Worm (Caenorhabditis elegans) whole organism, L1 larva: ENCODE data around the gene T13F3.8.

ENCODE experiments used
- C16A3.4 ChIP-seq: fragments of 150-350 bp; optimal IDR thresholded peaks from 2 replicates; lab custom pipeline; 2014; ENCODE audit warnings: missing biosample characterization, missing genetic modification characterization
- C34B4.2 ChIP-seq: sonication (generic microtip); optimal IDR thresholded peaks from 2 replicates; lab custom pipeline; 2017; ENCODE audit warnings: mild to moderate bottlenecking, missing genetic modification characterization, missing compliant biosample characterization
- aha-1 ChIP-seq: fragments of 150-350 bp; optimal IDR thresholded peaks from 2 replicates; lab custom pipeline; 2014; ENCODE audit warnings: missing biosample characterization, missing genetic modification characterization
- aly-2 ChIP-seq: fragments of 150-350 bp; optimal IDR thresholded peaks from 2 replicates; lab custom pipeline; 2014; ENCODE audit warnings: missing biosample characterization, missing genetic modification characterization
- ama-1 ChIP-seq: fragments of 150-350 bp; optimal IDR thresholded peaks from 2 replicates; lab custom pipeline; 2014
- ceh-63 ChIP-seq: fragments of 200-800 bp; sonication (Bioruptor generic); optimal IDR thresholded peaks from 2 replicates; lab custom pipeline; 2018; ENCODE audit warnings: mild to moderate bottlenecking, missing genetic modification characterization, missing compliant biosample characterization
- ceh-88 ChIP-seq: fragments of 200-800 bp; sonication (Bioruptor generic); IDR thresholded peaks from 2 replicates; pipeline ENCODE4 v1.3.6; 2022; ENCODE audit warnings: missing genetic modification characterization, missing compliant biosample characterization
- ces-1 ChIP-seq: fragments of 150-350 bp; optimal IDR thresholded peaks from 2 replicates; lab custom pipeline; 2014; ENCODE audit warnings: missing biosample characterization, missing genetic modification reagents, missing genetic modification characterization
- dpl-1 ChIP-seq, 3 experiments: fragments of 150-350 bp in 2 of 3; sonication (generic microtip) in 1 of 3; optimal IDR thresholded peaks; 2 replicates each; lab custom pipeline; 2014 to 2017; ENCODE audit warnings: missing biosample characterization in 3 of 3, missing genetic modification characterization in 3 of 3, missing genetic modification reagents in 3 of 3
- egl-13 ChIP-seq: sonication (generic microtip); optimal IDR thresholded peaks from 2 replicates; lab custom pipeline; 2016; ENCODE audit warnings: missing genotype, missing genetic modification reagents, missing genetic modification characterization, missing compliant biosample characterization
- egl-27 ChIP-seq, 2 experiments: fragments of 150-350 bp in 1 of 2; sonication (generic microtip); optimal IDR thresholded peaks; 3 replicates each; lab custom pipeline; 2017 to 2018; ENCODE audit warnings: missing biosample characterization in 2 of 2, missing genetic modification characterization in 2 of 2, missing genetic modification reagents in 2 of 2
- elt-2 ChIP-seq: sonication (generic microtip); optimal IDR thresholded peaks from 2 replicates; lab custom pipeline; 2016; ENCODE audit warnings: missing genetic modification characterization, mild to moderate bottlenecking, inconsistent platforms, missing compliant biosample characterization, missing genetic modification reagents
- elt-3 ChIP-seq, 6 experiments: fragments of 150-350 bp in 1 of 6; sonication (generic microtip); optimal IDR thresholded peaks; 2 replicates each; lab custom pipeline; 2017 to 2018; ENCODE audit warnings: missing biosample characterization in 6 of 6, missing genetic modification characterization in 6 of 6, inconsistent platforms in 1 of 6
- ets-5 ChIP-seq: fragments of 200-800 bp; sonication (Bioruptor generic); IDR thresholded peaks from 2 replicates; pipeline ENCODE4 v1.3.6; 2022; ENCODE audit warnings: missing genetic modification characterization, missing compliant biosample characterization
- fkh-10 ChIP-seq: sonication (generic microtip); optimal IDR thresholded peaks from 2 replicates; lab custom pipeline; 2017; ENCODE audit warnings: missing biosample characterization, missing genetic modification reagents, missing genetic modification characterization
- fkh-4 ChIP-seq: sonication (generic microtip); optimal IDR thresholded peaks from 2 replicates; lab custom pipeline; 2016; ENCODE audit warnings: missing compliant biosample characterization, missing genetic modification characterization, borderline replicate concordance
- hlh-4 ChIP-seq: sonication (generic microtip); optimal IDR thresholded peaks from 2 replicates; lab custom pipeline; 2016; ENCODE audit warnings: mild to moderate bottlenecking, missing genetic modification characterization, missing compliant biosample characterization
- irx-1 ChIP-seq: sonication (generic microtip); optimal IDR thresholded peaks from 2 replicates; lab custom pipeline; 2016; ENCODE audit warnings: missing genetic modification characterization, missing compliant biosample characterization
- jun-1 ChIP-seq: fragments of 150-350 bp; optimal IDR thresholded peaks from 2 replicates; lab custom pipeline; 2014; ENCODE audit warnings: missing biosample characterization, missing genetic modification reagents, missing genetic modification characterization
- lin-13 ChIP-seq: fragments of 150-350 bp; optimal IDR thresholded peaks from 2 replicates; lab custom pipeline; 2014; ENCODE audit warnings: missing biosample characterization, missing genetic modification reagents, missing genetic modification characterization
- lir-3 ChIP-seq: sonication (generic microtip); optimal IDR thresholded peaks from 2 replicates; lab custom pipeline; 2016; ENCODE audit warnings: mild to moderate bottlenecking, missing genetic modification characterization, moderate library complexity, missing compliant biosample characterization; ENCODE audit not compliant: poor library complexity
- mdl-1 ChIP-seq, 2 experiments: fragments of 150-350 bp; optimal IDR thresholded peaks; 2 replicates each; lab custom pipeline; 2014 to 2017; ENCODE audit warnings: missing biosample characterization in 2 of 2, missing genetic modification characterization in 2 of 2, inconsistent platforms in 1 of 2
- mef-2 ChIP-seq: fragments of 150-350 bp; optimal IDR thresholded peaks from 2 replicates; lab custom pipeline; 2014; ENCODE audit warnings: missing biosample characterization, missing genetic modification characterization
- mep-1 ChIP-seq: fragments of 150-350 bp; optimal IDR thresholded peaks from 2 replicates; lab custom pipeline; 2014; ENCODE audit warnings: missing biosample characterization, missing genetic modification characterization
- nhr-12 ChIP-seq: sonication (generic microtip); optimal IDR thresholded peaks from 2 replicates; lab custom pipeline; 2017; ENCODE audit warnings: missing biosample characterization, missing genetic modification characterization
- nhr-237 ChIP-seq: fragments of 150-350 bp; optimal IDR thresholded peaks from 2 replicates; lab custom pipeline; 2014; ENCODE audit warnings: missing biosample characterization, missing genetic modification characterization
- nhr-85 ChIP-seq: sonication (generic microtip); peaks from one replicate; lab custom pipeline; 2016; ENCODE audit warnings: missing genetic modification characterization, inconsistent platforms, missing compliant biosample characterization
- pax-3 ChIP-seq: fragments of 200-800 bp; sonication (Bioruptor generic); optimal IDR thresholded peaks from 2 replicates; lab custom pipeline; 2018; ENCODE audit warnings: mild to moderate bottlenecking, missing genetic modification characterization, moderate library complexity, missing compliant biosample characterization
- skn-1 ChIP-seq: fragments of 150-350 bp; optimal IDR thresholded peaks from 2 replicates; lab custom pipeline; 2014; ENCODE audit warnings: missing biosample characterization, missing genetic modification characterization
- snpc-4 ChIP-seq: fragments of 150-350 bp; optimal IDR thresholded peaks from 2 replicates; lab custom pipeline; 2014; ENCODE audit warnings: missing biosample characterization, missing genetic modification characterization
- snu-23 ChIP-seq: sonication (generic microtip); optimal IDR thresholded peaks from 2 replicates; lab custom pipeline; 2016; ENCODE audit warnings: missing genetic modification characterization, missing compliant biosample characterization
- sox-4 ChIP-seq: sonication (generic microtip); optimal IDR thresholded peaks from 2 replicates; lab custom pipeline; 2016; ENCODE audit warnings: missing genetic modification characterization, missing compliant biosample characterization
- unc-62 ChIP-seq: fragments of 150-350 bp; optimal IDR thresholded peaks from 2 replicates; lab custom pipeline; 2014; ENCODE audit warnings: missing biosample characterization, missing genetic modification reagents, missing genetic modification characterization
- unc-98 ChIP-seq: fragments of 200-800 bp; sonication (Bioruptor generic); IDR thresholded peaks from 2 replicates; pipeline ENCODE4 v1.3.6; 2022; ENCODE audit warnings: missing genetic modification characterization, missing compliant biosample characterization
- xbp-1 ChIP-seq: sonication (generic microtip); optimal IDR thresholded peaks from 2 replicates; lab custom pipeline; 2016; ENCODE audit warnings: missing genetic modification characterization, missing compliant biosample characterization
- zag-1 ChIP-seq: fragments of 150-350 bp; optimal IDR thresholded peaks from 2 replicates; lab custom pipeline; 2014; ENCODE audit warnings: missing biosample characterization, missing genetic modification characterization
- ztf-11 ChIP-seq, 2 experiments: sonication (generic microtip); optimal IDR thresholded peaks; 2 replicates each; lab custom pipeline; 2016 to 2017; ENCODE audit warnings: missing genetic modification characterization in 2 of 2, missing biosample characterization in 1 of 2, missing compliant biosample characterization in 1 of 2

The T13F3.8 gene

ce11 chrV:16237223-16237622, 32.4 kb upstream of the T13F3.8 start, which contains the start of gene F21H7.5:
Gene F21H7.5, plus strand, starts transcription at chrV:16237523.
- TF ChIP-seq egl-27 (tag; optimal IDR thresholded peaks at IDR 0.05; lab: Kevin White, UChicago) (no peak), fkh-10 (no peak), egl-13 (tag; lab: Kevin White, UChicago) (no peak), nhr-85 (no peak), hlh-4 (tag; lab: Kevin White, UChicago) (no peak), mep-1 (tag; lab: Kevin White, UChicago) (no peak), elt-3 (tag; optimal IDR thresholded peaks at IDR 0.05; lab: Kevin White, UChicago) (no peak), ceh-63 (GFP tag; lab: Kevin White, UChicago) (no peak), ets-5 (GFP tag; lab: Robert Waterston, UW) (no peak), mef-2 (tag; lab: Kevin White, UChicago) (no peak), ama-1 (lab: Kevin White, UChicago) (no peak), pax-3 (tag; lab: Kevin White, UChicago) (no peak), mdl-1 (tag; optimal IDR thresholded peaks at IDR 0.05; lab: Kevin White, UChicago) (no peak), elt-2 (tag; lab: Kevin White, UChicago) (no peak), jun-1 (tag; lab: Kevin White, UChicago) (no peak), snpc-4 (no peak), xbp-1 (tag; lab: Kevin White, UChicago) (no peak)
- TF ChIP-seq, all 84 proteins: peak for 0

ce11 chrV:16244078-16244477, 25.5 kb upstream of the T13F3.8 start, which contains the start of gene srh-104:
Gene srh-104, minus strand, starts transcription at chrV:16244178.
- TF ChIP-seq ztf-11 (tag; optimal IDR thresholded peaks at IDR 0.05; lab: Kevin White, UChicago) (no peak), unc-62 (GFP tag; lab: Kevin White, UChicago) (no peak), unc-98 (GFP tag; lab: Robert Waterston, UW) (no peak), lir-3 (tag; lab: Kevin White, UChicago) (no peak), fkh-4 (tag; lab: Kevin White, UChicago) (no peak), ceh-63 (GFP tag; lab: Kevin White, UChicago) (no peak), mep-1 (tag; lab: Kevin White, UChicago) (no peak), nhr-12 (tag; lab: Kevin White, UChicago) (no peak), snu-23 (GFP tag; lab: Kevin White, UChicago) (no peak), lin-13 (GFP tag; lab: Kevin White, UChicago) (no peak), ces-1 (GFP tag; lab: Kevin White, UChicago) (no peak), aha-1 (tag; lab: Kevin White, UChicago) (no peak), irx-1 (tag; lab: Kevin White, UChicago) (no peak), skn-1 (no peak), zag-1 (no peak), aly-2 (tag; lab: Kevin White, UChicago) (no peak), elt-3 (tag; optimal IDR thresholded peaks at IDR 0.05; lab: Kevin White, UChicago) (no peak), jun-1 (tag; lab: Kevin White, UChicago) (no peak), snpc-4 (no peak), ceh-88 (GFP tag; lab: Robert Waterston, UW) (no peak)

ce11 chrV:16246579-16246978, 23.0 kb upstream of the T13F3.8 start, which contains the start of gene srh-95:
Gene srh-95, plus strand, starts transcription at chrV:16246879.
- no peak for TF ChIP-seq egl-27 (tag; optimal IDR thresholded peaks at IDR 0.05; lab: Kevin White, UChicago)
- no peak for TF ChIP-seq dpl-1 (GFP tag; optimal IDR thresholded peaks at IDR 0.05; lab: Kevin White, UChicago)
- no peak for TF ChIP-seq elt-2 (tag; lab: Kevin White, UChicago)
- TF ChIP-seq sox-4 (tag; lab: Kevin White, UChicago): no peak
- TF ChIP-seq C16A3.4: no peak
- TF ChIP-seq C34B4.2 (tag; lab: Kevin White, UChicago): no peak
- TF ChIP-seq elt-3 (tag; optimal IDR thresholded peaks at IDR 0.05; lab: Kevin White, UChicago): no peak
- TF ChIP-seq nhr-12 (tag; lab: Kevin White, UChicago): no peak
- TF ChIP-seq nhr-237: no peak
- TF ChIP-seq, all 84 proteins: peak for 0
